Fruit fly (Drosophila melanogaster) whole organism, wandering third instar larva: ENCODE data around the gene spz5.
A peak's percentile ranks its signal among the peaks of the same experiment; 100 is the strongest.

Experiments used
- Abd-B ChIP-seq: fragments of >200 bp; optimal IDR thresholded peaks from 2 replicates; lab custom pipeline; 2017; ENCODE audit warnings: missing biosample characterization, missing genetic modification characterization
- CG32264 ChIP-seq: fragments of 200-800 bp; sonication (Bioruptor generic); optimal IDR thresholded peaks from 2 replicates; lab custom pipeline; 2016; ENCODE audit warnings: missing biosample characterization, missing genetic modification characterization
- CrebA ChIP-seq: fragments of 200-800 bp; sonication (Bioruptor generic); optimal IDR thresholded peaks from 2 replicates; lab custom pipeline; 2016; ENCODE audit warnings: missing biosample characterization, mild to moderate bottlenecking, missing genetic modification characterization, borderline replicate concordance
- Dif ChIP-seq: fragments of 200-275, 200-300 bp; sonication (Bioruptor generic); optimal IDR thresholded peaks from 2 replicates; lab custom pipeline; 2018; ENCODE audit warnings: missing biosample characterization, missing genetic modification characterization; ENCODE audit not compliant: partially characterized antibody
- GATAd ChIP-seq: sonication (Bioruptor generic); optimal IDR thresholded peaks from 2 replicates; lab custom pipeline; 2016; ENCODE audit warnings: missing biosample characterization, missing genetic modification characterization
- HLH106 ChIP-seq: fragments of 200-800 bp; optimal IDR thresholded peaks from 3 replicates; lab custom pipeline; 2019; ENCODE audit warnings: missing biosample characterization, mild to moderate bottlenecking, missing genetic modification characterization, moderate library complexity
- Hnf4 ChIP-seq: fragments of 200-800 bp; sonication (Bioruptor generic); optimal IDR thresholded peaks from 2 replicates; lab custom pipeline; 2016; ENCODE audit warnings: missing biosample characterization, mild to moderate bottlenecking, missing genetic modification characterization
- Hr78 ChIP-seq: fragments of >200 bp; optimal IDR thresholded peaks from 2 replicates; lab custom pipeline; 2017; ENCODE audit warnings: missing biosample characterization, missing genetic modification characterization
- Hr83 ChIP-seq: fragments of 200-300 bp; sonication (Bioruptor generic); optimal IDR thresholded peaks from 2 replicates; lab custom pipeline; 2016; ENCODE audit warnings: missing biosample characterization, mild to moderate bottlenecking, missing genetic modification characterization, moderate library complexity; ENCODE audit not compliant: poor library complexity, severe bottlenecking
- Mio ChIP-seq: sonication (Bioruptor generic); optimal IDR thresholded peaks from 2 replicates; lab custom pipeline; 2016; ENCODE audit warnings: missing biosample characterization, missing genetic modification characterization
- OdsH ChIP-seq: fragments of 200-800 bp; sonication (Bioruptor generic); optimal IDR thresholded peaks from 2 replicates; lab custom pipeline; 2016; ENCODE audit warnings: missing biosample characterization, mild to moderate bottlenecking, missing genetic modification characterization
- Rel ChIP-seq, 2 experiments: fragments of 200-800 bp; sonication (Bioruptor generic) in 1 of 2; optimal IDR thresholded peaks; 2 replicates in 1 of 2; 3 replicates in 1 of 2; lab custom pipeline; 2016 to 2019; ENCODE audit warnings: mild to moderate bottlenecking in 2 of 2, missing biosample characterization in 2 of 2, missing genetic modification characterization in 2 of 2, moderate library complexity in 1 of 2
- Sp1 ChIP-seq: fragments of 200-800 bp; sonication (Bioruptor generic); optimal IDR thresholded peaks from 3 replicates; lab custom pipeline; 2019; ENCODE audit warnings: missing biosample characterization, mild to moderate bottlenecking, missing genetic modification characterization, moderate library complexity
- Vsx2 ChIP-seq: fragments of 200-300, 225-300 bp; sonication (Bioruptor generic); optimal IDR thresholded peaks from 2 replicates; lab custom pipeline; 2018; ENCODE audit warnings: missing biosample characterization, missing genetic modification characterization; ENCODE audit not compliant: partially characterized antibody
- brk ChIP-seq: fragments of 200-800 bp; sonication (Bioruptor generic); optimal IDR thresholded peaks from 2 replicates; lab custom pipeline; 2016; ENCODE audit warnings: missing biosample characterization, mild to moderate bottlenecking, missing genetic modification characterization
- dmrt93B ChIP-seq: fragments of 200-800 bp; sonication (Bioruptor generic); optimal IDR thresholded peaks from 2 replicates; lab custom pipeline; 2018; ENCODE audit warnings: missing biosample characterization, mild to moderate bottlenecking, missing genetic modification characterization
- ey ChIP-seq: fragments of 200-800 bp; sonication (Bioruptor generic); optimal IDR thresholded peaks from 2 replicates; lab custom pipeline; 2016; ENCODE audit warnings: missing biosample characterization, missing genetic modification characterization
- fru ChIP-seq: fragments of 200-800 bp; sonication (Bioruptor generic); optimal IDR thresholded peaks from 3 replicates; lab custom pipeline; 2016; ENCODE audit warnings: missing biosample characterization, mild to moderate bottlenecking, missing genetic modification characterization
- pan ChIP-seq: fragments of >200 bp; optimal IDR thresholded peaks from 2 replicates; lab custom pipeline; 2017
- psq ChIP-seq: fragments of 200-800 bp; sonication (Bioruptor generic); optimal IDR thresholded peaks from 3 replicates; lab custom pipeline; 2017; ENCODE audit warnings: missing biosample characterization, mild to moderate bottlenecking, missing genetic modification characterization, moderate library complexity
- rgr ChIP-seq: fragments of 200-800 bp; sonication (Bioruptor generic); optimal IDR thresholded peaks from 3 replicates; lab custom pipeline; 2016; ENCODE audit warnings: missing biosample characterization, mild to moderate bottlenecking, missing genetic modification characterization
- sage ChIP-seq: fragments of 200-800 bp; sonication (Bioruptor generic); optimal IDR thresholded peaks from 2 replicates; lab custom pipeline; 2016; ENCODE audit warnings: missing biosample characterization, mild to moderate bottlenecking, missing genetic modification characterization
- tai ChIP-seq: sonication (Bioruptor generic); optimal IDR thresholded peaks from 2 replicates; lab custom pipeline; 2016; ENCODE audit warnings: missing biosample characterization, missing genetic modification characterization
- usp ChIP-seq: fragments of >200 bp; optimal IDR thresholded peaks from 2 replicates; lab custom pipeline; 2017; ENCODE audit warnings: missing biosample characterization, missing genetic modification characterization
- woc ChIP-seq: sonication (Bioruptor generic); optimal IDR thresholded peaks from 2 replicates; lab custom pipeline; 2016; ENCODE audit warnings: missing biosample characterization, mild to moderate bottlenecking, missing genetic modification characterization

Gene spz5

DNA sequence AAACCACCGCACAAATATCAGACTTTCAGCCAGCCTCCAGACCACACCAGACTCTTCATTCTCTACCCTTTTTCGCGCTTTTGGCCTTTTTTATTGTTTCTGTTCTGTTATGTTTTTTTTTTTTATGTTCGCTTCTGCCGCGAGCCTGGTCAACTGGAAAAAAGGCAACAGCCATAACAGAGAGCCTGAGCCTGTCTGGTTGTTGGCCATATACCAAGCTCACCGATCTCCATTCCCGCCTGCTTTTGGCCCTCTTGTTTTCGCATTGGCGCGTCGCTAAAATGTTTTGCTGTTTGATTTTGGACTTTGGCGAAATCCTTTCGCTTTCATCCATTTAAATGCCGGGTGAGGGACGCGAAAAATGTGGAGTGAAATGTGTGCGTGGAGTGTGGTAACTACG lies 58.3 kb downstream of the spz5 start:
- TF ChIP-seq ey (GFP tag; lab: Kevin White, UChicago) (no peak), Rel (GFP tag; optimal IDR thresholded peaks at IDR 0.05; lab: Kevin White, UChicago) (peak; percentile 37), Rel (tag; optimal IDR thresholded peaks at IDR 0.05; lab: Kevin White, UChicago) (peak; percentile 17), fru (GFP tag; lab: Kevin White, UChicago) (peak; percentile 5), tai (GFP tag; lab: Kevin White, UChicago) (no peak), woc (GFP tag; lab: Kevin White, UChicago) (peak; percentile 15), brk (GFP tag; lab: Kevin White, UChicago) (peak; percentile 33), usp (no peak), GATAd (GFP tag; lab: Kevin White, UChicago) (no peak), Dif (GFP tag; lab: Kevin White, UChicago) (peak; percentile 28), dmrt93B (GFP tag; lab: Kevin White, UChicago) (no peak), OdsH (GFP tag; lab: Kevin White, UChicago) (no peak), psq (GFP tag; lab: Kevin White, UChicago) (peak; percentile 92), Vsx2 (GFP tag; lab: Kevin White, UChicago) (no peak), Sp1 (peak; percentile 31), Mio (GFP tag; lab: Kevin White, UChicago) (no peak), CG32264 (no peak), Hr78 (GFP tag; lab: Kevin White, UChicago) (no peak), pan (lab: Kevin White, UChicago) (no peak), Hnf4 (GFP tag; lab: Kevin White, UChicago) (peak; percentile 51), CrebA (GFP tag; lab: Kevin White, UChicago) (peak; percentile 79), HLH106 (tag; lab: Kevin White, UChicago) (no peak), sage (peak; percentile 56), Hr83 (peak; percentile 33), Abd-B (GFP tag; lab: Kevin White, UChicago) (no peak), rgr (GFP tag; lab: Kevin White, UChicago) (no peak)
